Worm (Caenorhabditis elegans) whole organism, L2 larva: ENCODE data around the gene ints-11.

ENCODE experiments used
- C34F6.9 ChIP-seq: fragments of 150-350 bp; optimal IDR thresholded peaks from 2 replicates; lab custom pipeline; 2014; ENCODE audit warnings: missing biosample characterization, missing genetic modification characterization
- F13H6.1 ChIP-seq: sonication (generic microtip); optimal IDR thresholded peaks from 2 replicates; lab custom pipeline; 2016; ENCODE audit warnings: missing genetic modification characterization, missing compliant biosample characterization
- R02D3.7 ChIP-seq: fragments of 150-350 bp; optimal IDR thresholded peaks from 2 replicates; lab custom pipeline; 2014; ENCODE audit warnings: missing biosample characterization, missing genetic modification characterization
- Y55F3AM.14 ChIP-seq: fragments of 200-800 bp; sonication (Bioruptor generic); optimal IDR thresholded peaks from 2 replicates; lab custom pipeline; 2018; ENCODE audit warnings: mild to moderate bottlenecking, missing genetic modification characterization, missing compliant biosample characterization
- ZK546.5 ChIP-seq: sonication (generic microtip); optimal IDR thresholded peaks from 2 replicates; lab custom pipeline; 2017; ENCODE audit warnings: missing biosample characterization, missing genetic modification characterization
- alr-1 ChIP-seq: fragments of 150-350 bp; optimal IDR thresholded peaks from 2 replicates; lab custom pipeline; 2014; ENCODE audit warnings: missing biosample characterization, missing genetic modification characterization
- ama-1 ChIP-seq: fragments of 150-350 bp; optimal IDR thresholded peaks from 2 replicates; lab custom pipeline; 2018; ENCODE audit warnings: inconsistent platforms
- blmp-1 ChIP-seq: sonication (generic microtip); optimal IDR thresholded peaks from 2 replicates; lab custom pipeline; 2017; ENCODE audit warnings: missing genetic modification characterization, mild to moderate bottlenecking, missing compliant biosample characterization, antibody characterized with exemption, moderate library complexity; ENCODE audit not compliant: insufficient read depth
- ceh-16 ChIP-seq: fragments of 150-350 bp; optimal IDR thresholded peaks from 2 replicates; lab custom pipeline; 2014; ENCODE audit warnings: missing biosample characterization, missing genetic modification characterization
- ceh-82 ChIP-seq: fragments of 150-350 bp; optimal IDR thresholded peaks from 2 replicates; lab custom pipeline; 2014; ENCODE audit warnings: missing biosample characterization, missing genetic modification characterization
- crh-2 ChIP-seq: sonication (generic microtip); optimal IDR thresholded peaks from 2 replicates; lab custom pipeline; 2017; ENCODE audit warnings: missing biosample characterization, missing genetic modification characterization
- egl-27 ChIP-seq: sonication (generic microtip); optimal IDR thresholded peaks from 3 replicates; lab custom pipeline; 2017; ENCODE audit warnings: missing biosample characterization, missing genetic modification reagents, missing genetic modification characterization
- elt-1 ChIP-seq: fragments of 150-350 bp; optimal IDR thresholded peaks from 2 replicates; lab custom pipeline; 2014; ENCODE audit warnings: missing biosample characterization, missing genetic modification characterization
- elt-3 ChIP-seq: sonication (generic microtip); optimal IDR thresholded peaks from 2 replicates; lab custom pipeline; 2017; ENCODE audit warnings: missing biosample characterization, missing genetic modification characterization
- fos-1 ChIP-seq: fragments of 150-350 bp; optimal IDR thresholded peaks from 2 replicates; lab custom pipeline; 2014; ENCODE audit warnings: missing biosample characterization, missing genetic modification characterization
- gmeb-1 ChIP-seq: fragments of 150-350 bp; optimal IDR thresholded peaks from 2 replicates; lab custom pipeline; 2014; ENCODE audit warnings: missing biosample characterization, missing genetic modification characterization
- lin-13 ChIP-seq: fragments of 150-350 bp; optimal IDR thresholded peaks from 2 replicates; lab custom pipeline; 2014; ENCODE audit warnings: missing biosample characterization, missing genetic modification reagents, missing genetic modification characterization
- lsy-2 ChIP-seq, 2 experiments: fragments of 150-350 bp in 1 of 2; sonication (generic microtip) in 1 of 2; optimal IDR thresholded peaks; 2 replicates each; lab custom pipeline; 2014 to 2017; ENCODE audit warnings: missing biosample characterization in 2 of 2, missing genetic modification characterization in 2 of 2
- mab-5 ChIP-seq: fragments of 150-350 bp; optimal IDR thresholded peaks from 2 replicates; lab custom pipeline; 2014; ENCODE audit warnings: missing biosample characterization, missing genetic modification characterization
- mbf-1 ChIP-seq: sonication (generic microtip); optimal IDR thresholded peaks from 2 replicates; lab custom pipeline; 2017; ENCODE audit warnings: missing biosample characterization, missing genetic modification characterization
- mdl-1 ChIP-seq, 2 experiments: fragments of 150-350 bp in 1 of 2; sonication (generic microtip) in 1 of 2; optimal IDR thresholded peaks; 2 replicates each; lab custom pipeline; 2017; ENCODE audit warnings: missing biosample characterization in 2 of 2, missing genetic modification characterization in 2 of 2
- nhr-11 ChIP-seq: fragments of 150-350 bp; optimal IDR thresholded peaks from 2 replicates; lab custom pipeline; 2014; ENCODE audit warnings: missing biosample characterization, missing genetic modification characterization
- nhr-12 ChIP-seq: fragments of 150-350 bp; optimal IDR thresholded peaks from 2 replicates; lab custom pipeline; 2014; ENCODE audit warnings: missing biosample characterization, missing genetic modification characterization
- nhr-129 ChIP-seq: fragments of 150-350 bp; optimal IDR thresholded peaks from 2 replicates; lab custom pipeline; 2014; ENCODE audit warnings: missing biosample characterization, missing genetic modification characterization
- nhr-21 ChIP-seq: fragments of 150-350 bp; optimal IDR thresholded peaks from 2 replicates; lab custom pipeline; 2014; ENCODE audit warnings: missing biosample characterization, missing genetic modification characterization
- nhr-23 ChIP-seq: fragments of 150-350 bp; optimal IDR thresholded peaks from 2 replicates; lab custom pipeline; 2014; ENCODE audit warnings: missing biosample characterization, missing genetic modification reagents, missing genetic modification characterization
- nhr-237 ChIP-seq: fragments of 150-350 bp; optimal IDR thresholded peaks from 2 replicates; lab custom pipeline; 2014; ENCODE audit warnings: missing biosample characterization, missing genetic modification characterization
- nhr-25 ChIP-seq: fragments of 150-350 bp; sonication (generic microtip); optimal IDR thresholded peaks from 3 replicates; lab custom pipeline; 2014; ENCODE audit warnings: missing biosample characterization, missing genetic modification characterization
- nhr-6 ChIP-seq: fragments of 150-350 bp; optimal IDR thresholded peaks from 2 replicates; lab custom pipeline; 2014; ENCODE audit warnings: missing biosample characterization, missing genetic modification characterization
- nhr-77 ChIP-seq: fragments of 150-350 bp; optimal IDR thresholded peaks from 2 replicates; lab custom pipeline; 2014; ENCODE audit warnings: missing biosample characterization, missing genetic modification characterization
- peb-1 ChIP-seq: fragments of 150-350 bp; optimal IDR thresholded peaks from 2 replicates; lab custom pipeline; 2014; ENCODE audit warnings: missing biosample characterization, missing genetic modification characterization
- sem-4 ChIP-seq: fragments of 150-350 bp; optimal IDR thresholded peaks from 2 replicates; lab custom pipeline; 2014; ENCODE audit warnings: missing biosample characterization, missing genetic modification reagents, missing genetic modification characterization
- skn-1 ChIP-seq: sonication (generic microtip); optimal IDR thresholded peaks from 2 replicates; lab custom pipeline; 2017; ENCODE audit warnings: missing biosample characterization, missing genetic modification characterization
- sma-3 ChIP-seq: sonication (generic microtip); optimal IDR thresholded peaks from 2 replicates; lab custom pipeline; 2016; ENCODE audit warnings: missing genetic modification reagents, missing genetic modification characterization, missing compliant biosample characterization
- sma-9 ChIP-seq, 2 experiments: fragments of 150-350 bp in 1 of 2; sonication (generic microtip) in 1 of 2; optimal IDR thresholded peaks; 2 replicates each; lab custom pipeline; 2014 to 2016; ENCODE audit warnings: missing genetic modification characterization in 2 of 2, mild to moderate bottlenecking in 1 of 2, missing biosample characterization in 1 of 2, missing compliant biosample characterization in 1 of 2, missing genetic modification reagents in 1 of 2, moderate library complexity in 1 of 2
- snpc-4 ChIP-seq: fragments of 150-350 bp; optimal IDR thresholded peaks from 2 replicates; lab custom pipeline; 2014; ENCODE audit warnings: missing biosample characterization, missing genetic modification characterization
- unc-39 ChIP-seq: fragments of 150-350 bp; optimal IDR thresholded peaks from 2 replicates; lab custom pipeline; 2014; ENCODE audit warnings: missing biosample characterization, missing genetic modification characterization
- unc-55 ChIP-seq: fragments of 150-350 bp; sonication (generic microtip); optimal IDR thresholded peaks from 3 replicates; lab custom pipeline; 2014; ENCODE audit warnings: missing biosample characterization, missing genetic modification reagents, missing genetic modification characterization
- zag-1 ChIP-seq: fragments of 150-350 bp; optimal IDR thresholded peaks from 2 replicates; lab custom pipeline; 2014; ENCODE audit warnings: missing biosample characterization, missing genetic modification characterization
- ztf-1 ChIP-seq: fragments of 200-800 bp; sonication (Bioruptor generic); conservative IDR thresholded peaks from 2 replicates; pipeline ENCODE4 v1.3.6; 2022; ENCODE audit warnings: missing genetic modification characterization, missing compliant biosample characterization
- ztf-11 ChIP-seq: sonication (generic microtip); optimal IDR thresholded peaks from 2 replicates; lab custom pipeline; 2017; ENCODE audit warnings: missing biosample characterization, missing genetic modification characterization
- ztf-4 ChIP-seq: fragments of 150-350 bp; optimal IDR thresholded peaks from 2 replicates; lab custom pipeline; 2014; ENCODE audit warnings: missing biosample characterization, missing genetic modification characterization

ints-11 gene

DNA sequence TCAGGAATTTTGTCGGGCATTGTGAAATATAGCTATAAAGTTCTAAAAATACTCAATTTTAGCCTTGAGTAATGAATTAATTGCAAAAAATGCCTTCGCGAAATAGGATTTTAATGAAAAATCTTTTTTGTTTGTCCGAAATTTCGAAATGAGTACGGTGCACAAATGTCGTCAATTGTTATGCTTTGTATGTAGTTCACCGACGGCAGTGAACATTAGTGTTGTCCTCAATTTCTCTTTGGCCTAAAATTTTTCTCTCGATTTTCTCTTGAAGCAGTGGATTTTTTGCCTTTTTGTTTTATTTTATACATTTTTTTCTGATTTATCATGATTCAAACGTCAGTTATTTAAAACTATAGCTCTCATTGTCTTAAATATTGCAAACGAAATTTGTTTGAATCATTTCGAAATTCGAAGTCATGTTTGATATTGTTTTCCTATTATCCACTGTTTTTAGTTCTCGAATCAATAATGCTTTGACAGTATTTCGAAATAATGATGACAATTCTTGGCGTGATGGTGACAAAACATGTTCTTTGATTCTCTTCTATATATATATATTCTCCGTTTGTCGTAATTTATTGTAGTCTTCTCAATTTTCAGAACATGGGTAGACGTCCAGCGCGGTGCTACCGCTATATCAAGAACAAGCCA is at the start of gene ints-11, which contains the start of gene rpl-10:
Gene ints-11 (minus strand): TSS at position 201 of the 654 bp plus-strand sequence.
Gene rpl-10 (plus strand): TSS at position 604 of the 654 bp plus-strand sequence.
- TF ChIP-seq nhr-11 (tag; lab: Kevin White, UChicago) (no peak), nhr-23 (tag; lab: Kevin White, UChicago) (no peak), ztf-1 (GFP tag; lab: Robert Waterston, UW) (no peak), sma-9 (GFP tag; optimal IDR thresholded peaks at IDR 0.05; lab: Kevin White, UChicago) (no peak), sma-9 (tag; optimal IDR thresholded peaks at IDR 0.05; lab: Kevin White, UChicago) (no peak), lin-13 (GFP tag; lab: Kevin White, UChicago) (peak; percentile 22), sma-3 (GFP tag; lab: Kevin White, UChicago) (peak; percentile 43), sem-4 (tag; lab: Kevin White, UChicago) (no peak), elt-3 (tag; lab: Kevin White, UChicago) (no peak), mdl-1 (tag; optimal IDR thresholded peaks at IDR 0.05; lab: Kevin White, UChicago) (no peak), Y55F3AM.14 (GFP tag; lab: Kevin White, UChicago) (no peak), blmp-1 (tag; lab: Kevin White, UChicago) (no peak), ceh-16 (tag; lab: Kevin White, UChicago) (no peak), C34F6.9 (peak; percentile 85), alr-1 (tag; lab: Kevin White, UChicago) (no peak), nhr-12 (no peak), nhr-129 (tag; lab: Kevin White, UChicago) (peak; percentile 69), unc-55 (GFP tag; lab: Kevin White, UChicago) (peak; percentile 85), skn-1 (tag; lab: Kevin White, UChicago) (peak; percentile 6), lsy-2 (tag; optimal IDR thresholded peaks at IDR 0.05; lab: Kevin White, UChicago) (peak; percentile 65 to 97), crh-2 (peak; percentile 58), elt-1 (tag; lab: Kevin White, UChicago) (no peak), F13H6.1 (tag; lab: Kevin White, UChicago) (no peak), gmeb-1 (tag; lab: Kevin White, UChicago) (peak; percentile 56), fos-1 (tag; lab: Kevin White, UChicago) (peak; percentile 42), nhr-237 (no peak)

- TF ChIP-seq blmp-1 (tag; lab: Kevin White, UChicago): no peak
- no peak for TF ChIP-seq nhr-25
- TF ChIP-seq fos-1 (tag; lab: Kevin White, UChicago): no peak
- TF ChIP-seq peb-1 (tag; lab: Kevin White, UChicago): no peak
- TF ChIP-seq unc-39 (tag; lab: Kevin White, UChicago): no peak
- no peak for TF ChIP-seq crh-2
- no peak for TF ChIP-seq nhr-12
- no peak for TF ChIP-seq Y55F3AM.14 (GFP tag; lab: Kevin White, UChicago)
- no peak for TF ChIP-seq egl-27
Measured at ce11 chrII:8190455-8190854, 47.2 kb upstream of the ints-11 start, which contains the start of gene T05C12.8. T05C12.8 (minus strand) TSS chrII:8190555.

DNA sequence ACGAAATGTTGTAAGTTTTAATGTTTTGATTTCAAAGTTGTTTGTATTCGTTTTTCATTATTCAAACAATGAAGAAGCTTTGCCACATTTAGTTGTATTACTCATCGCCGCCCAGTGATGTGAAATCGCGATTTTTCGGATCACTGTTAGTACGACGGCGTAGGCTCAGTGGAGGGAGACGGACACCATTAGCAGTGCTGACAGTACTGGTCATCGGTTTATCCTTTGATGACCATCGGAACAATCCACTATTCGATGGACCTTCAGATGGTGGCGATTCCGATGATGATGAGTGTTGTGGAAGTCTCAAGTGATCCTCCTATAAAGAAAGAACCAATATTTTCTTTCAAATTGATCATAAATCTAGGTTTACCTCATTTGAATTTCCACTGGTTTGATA is 44.2 kb upstream of the ints-11 start:
- TF ChIP-seq snpc-4 (tag; lab: Kevin White, UChicago): no peak
- no peak for TF ChIP-seq ZK546.5 (tag; lab: Kevin White, UChicago)
- no peak for TF ChIP-seq nhr-6 (tag; lab: Kevin White, UChicago)
- no peak for TF ChIP-seq C34F6.9
- no peak for TF ChIP-seq nhr-12
- no peak for TF ChIP-seq nhr-237
- TF ChIP-seq fos-1 (tag; lab: Kevin White, UChicago): no peak
- no peak for TF ChIP-seq nhr-77 (tag; lab: Kevin White, UChicago)
- no peak for TF ChIP-seq ceh-82 (tag; lab: Kevin White, UChicago)
- TF ChIP-seq crh-2: no peak
- no peak for TF ChIP-seq alr-1 (tag; lab: Kevin White, UChicago)
- TF ChIP-seq blmp-1 (tag; lab: Kevin White, UChicago): no peak
- TF ChIP-seq unc-39 (tag; lab: Kevin White, UChicago): no peak
- TF ChIP-seq sem-4 (tag; lab: Kevin White, UChicago): no peak
- TF ChIP-seq, all 48 proteins: peak for 0

- TF ChIP-seq skn-1 (tag; lab: Kevin White, UChicago): peak; percentile 63
- TF ChIP-seq ztf-11: peak; percentile 51
- peak; percentile 90 for TF ChIP-seq snpc-4 (tag; lab: Kevin White, UChicago)
- peak; percentile 50 for TF ChIP-seq mbf-1 (tag; lab: Kevin White, UChicago)
- peak; percentile 99 for TF ChIP-seq C34F6.9
- TF ChIP-seq zag-1 (tag; lab: Kevin White, UChicago): peak; percentile 94
- TF ChIP-seq nhr-21: peak; percentile 97
- TF ChIP-seq nhr-25: peak; percentile 99
- TF ChIP-seq nhr-23 (tag; lab: Kevin White, UChicago): no peak
- TF ChIP-seq nhr-129 (tag; lab: Kevin White, UChicago): peak; percentile 94
- no peak for TF ChIP-seq elt-3 (tag; lab: Kevin White, UChicago)
- peak; percentile 83 for TF ChIP-seq R02D3.7
- peak; percentile 42 for TF ChIP-seq nhr-12
- peak; percentile 98 for TF ChIP-seq sma-3 (GFP tag; lab: Kevin White, UChicago)
- no peak for TF ChIP-seq ztf-1 (GFP tag; lab: Robert Waterston, UW)
- TF ChIP-seq mab-5 (tag; lab: Kevin White, UChicago): peak; percentile 97
- peak in 1 of 2 experiments; percentile 78 for TF ChIP-seq mdl-1 (tag; optimal IDR thresholded peaks at IDR 0.05; lab: Kevin White, UChicago)
- peak; percentile 97 for TF ChIP-seq lin-13 (GFP tag; lab: Kevin White, UChicago)
- TF ChIP-seq ceh-82 (tag; lab: Kevin White, UChicago): peak; percentile 91
- TF ChIP-seq ama-1 (lab: Kevin White, UChicago): peak; percentile 41
- peak; percentile 99 for TF ChIP-seq crh-2
- TF ChIP-seq gmeb-1 (tag; lab: Kevin White, UChicago): peak; percentile 98
- no peak for TF ChIP-seq peb-1 (tag; lab: Kevin White, UChicago)
- peak; percentile 98 for TF ChIP-seq ztf-4
- peak; percentile 99 to 100 for TF ChIP-seq lsy-2 (tag; optimal IDR thresholded peaks at IDR 0.05; lab: Kevin White, UChicago)
Measured at ce11 chrII:8185016-8185493, 41.8 kb upstream of the ints-11 start, which contains the start of the genes mig-5 and cct-1. mig-5 (minus strand) TSS chrII:8185023. cct-1 (plus strand) TSS chrII:8185443.
